Worm (Caenorhabditis elegans): Measurements from ENCODE around the gene F47E1.20.

Gene F47E1.20

DNA sequence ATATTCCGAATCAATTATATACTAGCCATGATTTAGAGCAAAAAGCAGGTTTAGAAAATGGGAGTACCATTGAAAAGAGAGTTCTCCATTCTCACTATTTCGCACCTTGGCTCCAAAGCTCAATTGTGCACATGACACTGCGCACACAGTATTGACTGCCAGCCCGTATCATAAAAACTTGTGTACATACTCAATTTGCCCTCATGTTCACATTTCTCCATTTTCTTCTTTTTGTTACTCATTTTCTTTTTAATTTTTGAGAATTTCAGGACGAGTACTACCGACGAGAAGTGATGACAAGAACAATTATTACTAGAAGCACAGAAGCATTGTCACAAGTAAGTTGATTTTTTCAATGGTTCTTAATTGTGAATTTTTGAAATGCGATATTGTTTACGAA, 55.6 kb downstream of the F47E1.20 start:
- no peak for TF ChIP-seq sptf-1 (tag; optimal IDR thresholded peaks at IDR 0.05)
- peak; percentile 28 for TF ChIP-seq elt-2 (tag; optimal IDR thresholded peaks at IDR 0.05)
- TF ChIP-seq ztf-11 (tag; optimal IDR thresholded peaks at IDR 0.05) = no peak
- no peak for TF ChIP-seq skn-1 (tag; optimal IDR thresholded peaks at IDR 0.05)
- no peak for TF ChIP-seq nhr-77 (tag; optimal IDR thresholded peaks at IDR 0.05)
- TF ChIP-seq efl-3 (GFP tag; optimal IDR thresholded peaks at IDR 0.05) = no peak
- no peak for TF ChIP-seq fkh-4 (tag; optimal IDR thresholded peaks at IDR 0.05; ENCODE audit: borderline replicate concordance)
- no peak for TF ChIP-seq F16B12.6 (tag; optimal IDR thresholded peaks at IDR 0.05)
- no peak for TF ChIP-seq hpl-2 (GFP tag; optimal IDR thresholded peaks at IDR 0.05)
- TF ChIP-seq C34B4.2 (tag; optimal IDR thresholded peaks at IDR 0.05) = no peak
- no peak for TF ChIP-seq mep-1 (tag; optimal IDR thresholded peaks at IDR 0.05)
- TF ChIP-seq lin-39 (tag; optimal IDR thresholded peaks at IDR 0.05) = no peak
- no peak for TF ChIP-seq mef-2 (tag; optimal IDR thresholded peaks at IDR 0.05)
- no peak for TF ChIP-seq hlh-4 (tag; optimal IDR thresholded peaks at IDR 0.05)
- TF ChIP-seq efl-1 (optimal IDR thresholded peaks at IDR 0.05) = no peak
- peak in 1 of 2 experiments; percentile 85 for TF ChIP-seq efl-1 (GFP tag; optimal IDR thresholded peaks at IDR 0.05 in 1 of 2)
- no peak for TF ChIP-seq lir-3 (tag; optimal IDR thresholded peaks at IDR 0.05; ENCODE audit: poor library complexity)
- TF ChIP-seq pag-3 (tag; optimal IDR thresholded peaks at IDR 0.05; ENCODE audit: borderline replicate concordance, insufficient read depth) = no peak
- no peak for TF ChIP-seq nhr-12 (tag; optimal IDR thresholded peaks at IDR 0.05)

All from whole organism, L1 larva.